In genomic region chr3L:10739109-10739665, dm6 we compare ENCODE assay signal across 1 fruit fly cellular context.
TF ChIP-seq lines count a peak whose summit lies in the region.

No protein-coding gene starts in this region.

TF ChIP-seq in whole organism, embryonic, 481 proteins besides CTCF, POLR2A, EP300 and RAD21 (continued from another document):
- no peak for TF ChIP-seq CG9437 (GFP tag; optimal IDR thresholded peaks at IDR 0.05; lab: Kevin White, UChicago)
- TF ChIP-seq YL-1 (GFP tag; optimal IDR thresholded peaks at IDR 0.05; lab: Kevin White, UChicago) = no peak
- no peak for TF ChIP-seq grau (tag; optimal IDR thresholded peaks at IDR 0.05; lab: Kevin White, UChicago)
- TF ChIP-seq CG6683 (GFP tag; optimal IDR thresholded peaks at IDR 0.05; lab: Kevin White, UChicago) = no peak
- TF ChIP-seq pnt (GFP tag; optimal IDR thresholded peaks at IDR 0.05; lab: Kevin White, UChicago) = no peak
- TF ChIP-seq Xbp1 (GFP tag; optimal IDR thresholded peaks at IDR 0.05; lab: Kevin White, UChicago) = no peak
- no peak for TF ChIP-seq CG10274 (GFP tag; optimal IDR thresholded peaks at IDR 0.05; lab: Kevin White, UChicago)
- no peak for TF ChIP-seq CG7556 (GFP tag; optimal IDR thresholded peaks at IDR 0.05; lab: Kevin White, UChicago)
- no peak for TF ChIP-seq pan (optimal IDR thresholded peaks at IDR 0.05; lab: Kevin White, UChicago)
- TF ChIP-seq pan (GFP tag; optimal IDR thresholded peaks at IDR 0.05 in 1 of 2, IDR thresholded peaks at IDR 0.05 in 1 of 2) = no peak
- TF ChIP-seq CoRest (tag; optimal IDR thresholded peaks at IDR 0.05; lab: Kevin White, UChicago) = no peak
- no peak for TF ChIP-seq CG15696 (tag; optimal IDR thresholded peaks at IDR 0.05; lab: Kevin White, UChicago)
- no peak for TF ChIP-seq dmrt99B (tag; optimal IDR thresholded peaks at IDR 0.05; lab: Kevin White, UChicago)
- TF ChIP-seq CG11696 (GFP tag; IDR thresholded peaks at IDR 0.05; lab: Robert Waterston, UW) = no peak
- TF ChIP-seq Fer1 (GFP tag; optimal IDR thresholded peaks at IDR 0.05; lab: Kevin White, UChicago) = no peak
- TF ChIP-seq NFAT (GFP tag; IDR thresholded peaks at IDR 0.05; lab: Robert Waterston, UW) = peak; percentile 51; the same call in 1 of the 2 replicates
- no peak for TF ChIP-seq HHEX (GFP tag; optimal IDR thresholded peaks at IDR 0.05; lab: Kevin White, UChicago)
- TF ChIP-seq CG1233 (GFP tag; optimal IDR thresholded peaks at IDR 0.05; lab: Kevin White, UChicago) = no peak
- TF ChIP-seq CG13287 (GFP tag; IDR thresholded peaks at IDR 0.05; lab: Robert Waterston, UW; ENCODE audit: partially characterized antibody) = no peak; the same call in 1 of the 2 replicates
- TF ChIP-seq vnd (GFP tag; IDR thresholded peaks at IDR 0.05; lab: Robert Waterston, UW; ENCODE audit: partially characterized antibody) = no peak
- TF ChIP-seq CG10462 (GFP tag; optimal IDR thresholded peaks at IDR 0.05; lab: Kevin White, UChicago) = no peak
- no peak for TF ChIP-seq tup (GFP tag; optimal IDR thresholded peaks at IDR 0.05; lab: Kevin White, UChicago)
- TF ChIP-seq CG11398 (GFP tag; optimal IDR thresholded peaks at IDR 0.05; lab: Kevin White, UChicago) = no peak
- TF ChIP-seq fd102C (GFP tag; optimal IDR thresholded peaks at IDR 0.05; lab: Kevin White, UChicago) = no peak
- no peak for TF ChIP-seq sob (GFP tag; IDR thresholded peaks at IDR 0.05; lab: Robert Waterston, UW)
- TF ChIP-seq Xrp1 (GFP tag; IDR thresholded peaks at IDR 0.05; lab: Robert Waterston, UW) = no peak
- TF ChIP-seq CG2875 (GFP tag; optimal IDR thresholded peaks at IDR 0.05; lab: Kevin White, UChicago) = no peak
- no peak for TF ChIP-seq CG9609 (GFP tag; optimal IDR thresholded peaks at IDR 0.05; lab: Kevin White, UChicago)
- no peak for TF ChIP-seq CG10565 (GFP tag; optimal IDR thresholded peaks at IDR 0.05; lab: Kevin White, UChicago)
- no peak for TF ChIP-seq CG18619 (GFP tag; optimal IDR thresholded peaks at IDR 0.05; lab: Kevin White, UChicago)
- TF ChIP-seq sug (tag; optimal IDR thresholded peaks at IDR 0.05; lab: Kevin White, UChicago) = peak; percentile 4
- TF ChIP-seq CG7745 (tag; optimal IDR thresholded peaks at IDR 0.05; lab: Kevin White, UChicago) = no peak
- TF ChIP-seq Awh (GFP tag; IDR thresholded peaks at IDR 0.05; lab: Robert Waterston, UW) = no peak; the same call in 1 of the 2 replicates
- no peak for TF ChIP-seq CG13296 (GFP tag; optimal IDR thresholded peaks at IDR 0.05; lab: Kevin White, UChicago)
- no peak; the same call in 1 of the 2 replicates for TF ChIP-seq Rfx (GFP tag; IDR thresholded peaks at IDR 0.05; lab: Robert Waterston, UW)
- peak; percentile 4; the same call in 1 of the 2 replicates for TF ChIP-seq CG14014 (GFP tag; IDR thresholded peaks at IDR 0.05; lab: Robert Waterston, UW)
- peak; percentile 84 for TF ChIP-seq CG1832 (GFP tag; optimal IDR thresholded peaks at IDR 0.05; lab: Kevin White, UChicago)
- TF ChIP-seq mirr (GFP tag; optimal IDR thresholded peaks at IDR 0.05; lab: Kevin White, UChicago) = peak; percentile 65
- TF ChIP-seq row (GFP tag; IDR thresholded peaks at IDR 0.05; lab: Robert Waterston, UW) = no peak; the same call in 2 of the 3 replicates
- TF ChIP-seq CG12659 (GFP tag; optimal IDR thresholded peaks at IDR 0.05; lab: Kevin White, UChicago) = no peak
- TF ChIP-seq Fer3 (tag; optimal IDR thresholded peaks at IDR 0.05; lab: Kevin White, UChicago) = no peak
- no peak for TF ChIP-seq nerfin-1 (tag; optimal IDR thresholded peaks at IDR 0.05; lab: Kevin White, UChicago)
